Fruit fly (Drosophila melanogaster) whole organism, embryonic: ENCODE measurements around the gene CSN5.

Source experiments
- Aef1 ChIP-seq: fragments of 200-800 bp; sonication (Bioruptor generic); IDR thresholded peaks from 3 replicates; pipeline ENCODE4 v1.3.6; 2022; ENCODE audit warnings: missing biosample characterization, missing genetic modification characterization
- Antp ChIP-seq: fragments of 200-800 bp; sonication (Bioruptor generic); optimal IDR thresholded peaks from 3 replicates; lab custom pipeline; 2016; ENCODE audit warnings: missing biosample characterization, missing genetic modification characterization
- Blimp-1 ChIP-seq: fragments of 200-800 bp; sonication (Bioruptor generic); optimal IDR thresholded peaks from 3 replicates; lab custom pipeline; 2018; ENCODE audit warnings: missing biosample characterization, missing genetic modification characterization, mild to moderate bottlenecking, moderate library complexity, missing genetic modification reagents
- CG10274 ChIP-seq: fragments of 200-800 bp; sonication (Bioruptor generic); optimal IDR thresholded peaks from 3 replicates; lab custom pipeline; 2017; ENCODE audit warnings: missing biosample characterization, mild to moderate bottlenecking, missing genetic modification characterization
- CG12942 ChIP-seq: fragments of 200-800 bp; sonication (Bioruptor generic); optimal IDR thresholded peaks from 3 replicates; lab custom pipeline; 2016; ENCODE audit warnings: missing biosample characterization, missing genetic modification characterization
- CG13424 ChIP-seq: fragments of 200-800 bp; sonication (Bioruptor generic); optimal IDR thresholded peaks from 2 replicates; lab custom pipeline; 2019; ENCODE audit warnings: missing biosample characterization, mild to moderate bottlenecking, missing genetic modification characterization, moderate library complexity
- CG13775 ChIP-seq: fragments of 200-800 bp; sonication (Bioruptor generic); optimal IDR thresholded peaks from 3 replicates; lab custom pipeline; 2017; ENCODE audit warnings: missing biosample characterization, mild to moderate bottlenecking, missing genetic modification characterization
- CG15514 ChIP-seq: fragments of 200-800 bp; sonication (Bioruptor generic); optimal IDR thresholded peaks from 3 replicates; lab custom pipeline; 2017; ENCODE audit warnings: missing biosample characterization, missing genetic modification characterization, mild to moderate bottlenecking, moderate library complexity, missing genetic modification reagents
- CG16863 ChIP-seq: fragments of 200-800 bp; sonication (Bioruptor generic); optimal IDR thresholded peaks from 3 replicates; lab custom pipeline; 2016; ENCODE audit warnings: missing biosample characterization, missing genetic modification characterization
- CG32532 ChIP-seq: fragments of 200-800 bp; sonication (Bioruptor generic); IDR thresholded peaks from 2 replicates; pipeline ENCODE4 v1.3.6; 2022; ENCODE audit warnings: missing biosample characterization, missing genetic modification characterization
- CG32772 ChIP-seq: fragments of 200-800 bp; sonication (Bioruptor generic); IDR thresholded peaks from 2 replicates; pipeline ENCODE4 v1.3.6; 2022; ENCODE audit warnings: missing biosample characterization, missing genetic modification characterization
- CG34224 ChIP-seq: fragments of 200-800 bp; sonication (Bioruptor generic); IDR thresholded peaks from 3 replicates; pipeline ENCODE4 v1.3.6; 2022; ENCODE audit warnings: missing biosample characterization, missing genetic modification characterization; ENCODE audit not compliant: partially characterized antibody
- CG3838 ChIP-seq: fragments of 200-800 bp; sonication (Bioruptor generic); optimal IDR thresholded peaks from 3 replicates; lab custom pipeline; 2016; ENCODE audit warnings: missing biosample characterization, missing genetic modification characterization
- CG3995 ChIP-seq: fragments of 200-800 bp; sonication (Bioruptor generic); optimal IDR thresholded peaks from 3 replicates; lab custom pipeline; 2016; ENCODE audit warnings: missing biosample characterization, missing genetic modification characterization
- CG4360 ChIP-seq: fragments of 200-800 bp; sonication (Bioruptor generic); IDR thresholded peaks from 2 replicates; pipeline ENCODE4 v1.3.6; 2022; ENCODE audit warnings: missing biosample characterization, missing genetic modification characterization
- CG6175 ChIP-seq: fragments of 200-800 bp; sonication (Bioruptor generic); IDR thresholded peaks from 3 replicates; pipeline ENCODE4 v1.3.6; 2022; ENCODE audit warnings: missing biosample characterization, missing genetic modification characterization
- CG6689 ChIP-seq: fragments of 200-800 bp; sonication (Bioruptor generic); IDR thresholded peaks from 2 replicates; pipeline ENCODE4 v1.3.6; 2022; ENCODE audit warnings: missing biosample characterization, missing genetic modification characterization
- CG6854 ChIP-seq: fragments of 200-800 bp; sonication (Bioruptor generic); optimal IDR thresholded peaks from 3 replicates; lab custom pipeline; 2017; ENCODE audit warnings: missing biosample characterization, mild to moderate bottlenecking, missing genetic modification characterization
- CG7928 ChIP-seq: fragments of 200-800 bp; sonication (Bioruptor generic); optimal IDR thresholded peaks from 2 replicates; lab custom pipeline; 2017; ENCODE audit warnings: missing biosample characterization, mild to moderate bottlenecking, missing genetic modification characterization
- CG8924 ChIP-seq: fragments of 200-800 bp; optimal IDR thresholded peaks from 3 replicates; lab custom pipeline; 2019; ENCODE audit warnings: missing biosample characterization, mild to moderate bottlenecking, missing genetic modification characterization, moderate library complexity
- CG8944 ChIP-seq: fragments of 200-800 bp; sonication (Bioruptor generic); optimal IDR thresholded peaks from 3 replicates; lab custom pipeline; 2016; ENCODE audit warnings: missing biosample characterization, missing genetic modification characterization
- CoRest ChIP-seq: fragments of 200-800 bp; sonication (Bioruptor generic); optimal IDR thresholded peaks from 3 replicates; lab custom pipeline; 2018; ENCODE audit warnings: missing biosample characterization, mild to moderate bottlenecking, missing genetic modification characterization, moderate library complexity
- Dfd ChIP-seq, 2 experiments: fragments of >200 bp; optimal IDR thresholded peaks; 2 replicates each; lab custom pipeline; 2017; ENCODE audit warnings: missing biosample characterization in 2 of 2, missing genetic modification characterization in 2 of 2
- HLH54F ChIP-seq: fragments of 200-800 bp; sonication (Bioruptor generic); optimal IDR thresholded peaks from 3 replicates; lab custom pipeline; 2016; ENCODE audit warnings: missing biosample characterization, missing genetic modification characterization
- Lim3 ChIP-seq: fragments of 200-800 bp; sonication (Bioruptor generic); IDR thresholded peaks from 2 replicates; pipeline ENCODE4 v1.3.6; 2022; ENCODE audit warnings: missing biosample characterization, missing genetic modification characterization
- Lpt ChIP-seq: fragments of >200 bp; optimal IDR thresholded peaks from 2 replicates; lab custom pipeline; 2018; ENCODE audit warnings: missing biosample characterization, missing genetic modification characterization
- Rx ChIP-seq: fragments of 200-800 bp; sonication (Bioruptor generic); IDR thresholded peaks from 2 replicates; pipeline ENCODE4 v1.3.6; 2022; ENCODE audit warnings: missing biosample characterization, missing genetic modification characterization
- Spps ChIP-seq: fragments of 200-800 bp; sonication (Bioruptor generic); optimal IDR thresholded peaks from 2 replicates; lab custom pipeline; 2018; ENCODE audit warnings: missing biosample characterization, mild to moderate bottlenecking, missing genetic modification characterization
- Ssrp ChIP-seq: fragments of 200-800 bp; sonication (Bioruptor generic); optimal IDR thresholded peaks from 2 replicates; lab custom pipeline; 2018; ENCODE audit warnings: missing biosample characterization, mild to moderate bottlenecking, missing genetic modification characterization, moderate library complexity
- Stat92E ChIP-seq, 3 experiments: fragments of >200 bp in 2 of 3; fragments of 200-800 bp in 1 of 3; sonication (Bioruptor generic) in 1 of 3; optimal IDR thresholded peaks; 2 replicates each; lab custom pipeline; 2017 to 2019; ENCODE audit warnings: missing biosample characterization in 3 of 3, missing genetic modification characterization in 3 of 3, mild to moderate bottlenecking in 1 of 3, moderate library complexity in 1 of 3
- Tbp ChIP-seq: fragments of >200 bp; optimal IDR thresholded peaks from 2 replicates; lab custom pipeline; 2018; ENCODE audit warnings: missing biosample characterization, missing genetic modification characterization
- crc ChIP-seq: fragments of 200-800 bp; sonication (Bioruptor generic); optimal IDR thresholded peaks from 2 replicates; lab custom pipeline; 2016; ENCODE audit warnings: missing biosample characterization, missing genetic modification characterization
- dan ChIP-seq: fragments of 200-800 bp; sonication (Bioruptor generic); IDR thresholded peaks from 2 replicates; pipeline ENCODE4 v1.3.6; 2022; ENCODE audit warnings: missing biosample characterization, missing genetic modification characterization
- disco-r ChIP-seq: fragments of 200-800 bp; sonication (Bioruptor generic); optimal IDR thresholded peaks from 2 replicates; lab custom pipeline; 2016; ENCODE audit warnings: missing biosample characterization, missing genetic modification characterization
- fd102C ChIP-seq: fragments of 200-800 bp; sonication (Bioruptor generic); optimal IDR thresholded peaks from 2 replicates; lab custom pipeline; 2018; ENCODE audit warnings: missing biosample characterization, mild to moderate bottlenecking, missing genetic modification characterization, moderate library complexity
- fu2 ChIP-seq: fragments of 200-800 bp; sonication (Bioruptor generic); optimal IDR thresholded peaks from 2 replicates; lab custom pipeline; 2016; ENCODE audit warnings: missing biosample characterization, missing genetic modification characterization
- gfzf ChIP-seq: fragments of 200-800 bp; sonication (Bioruptor generic); optimal IDR thresholded peaks from 2 replicates; lab custom pipeline; 2016; ENCODE audit warnings: missing biosample characterization, mild to moderate bottlenecking, missing genetic modification characterization, moderate library complexity
- hbn ChIP-seq: fragments of 200-800 bp; sonication (Bioruptor generic); IDR thresholded peaks from 2 replicates; pipeline ENCODE4 v1.3.6; 2022; ENCODE audit warnings: missing biosample characterization, missing genetic modification characterization; ENCODE audit not compliant: partially characterized antibody
- ind ChIP-seq: fragments of 200-800 bp; sonication (Bioruptor generic); optimal IDR thresholded peaks from 3 replicates; lab custom pipeline; 2016; ENCODE audit warnings: missing biosample characterization, missing genetic modification characterization
- lab ChIP-seq: fragments of 200-800 bp; sonication (Bioruptor generic); optimal IDR thresholded peaks from 3 replicates; lab custom pipeline; 2017; ENCODE audit warnings: missing biosample characterization, missing genetic modification characterization, mild to moderate bottlenecking, moderate library complexity, missing genetic modification reagents
- mld ChIP-seq: fragments of 200-800 bp; sonication (Bioruptor generic); IDR thresholded peaks from 3 replicates; pipeline ENCODE4 v1.3.6; 2022; ENCODE audit warnings: missing biosample characterization, missing genetic modification characterization; ENCODE audit not compliant: partially characterized antibody
- odd ChIP-seq: fragments of 200-800 bp; sonication (Bioruptor generic); optimal IDR thresholded peaks from 2 replicates; lab custom pipeline; 2017; ENCODE audit warnings: missing biosample characterization, mild to moderate bottlenecking, missing genetic modification characterization
- pum ChIP-seq: fragments of 200-800 bp; sonication (Bioruptor generic); optimal IDR thresholded peaks from 2 replicates; lab custom pipeline; 2016; ENCODE audit warnings: missing biosample characterization, missing genetic modification characterization
- pzg ChIP-seq: fragments of 200-800 bp; sonication (Bioruptor generic); optimal IDR thresholded peaks from 3 replicates; lab custom pipeline; 2018; ENCODE audit warnings: missing biosample characterization, mild to moderate bottlenecking, missing genetic modification characterization, moderate library complexity
- ro ChIP-seq: fragments of 200-800 bp; sonication (Bioruptor generic); IDR thresholded peaks from 2 replicates; pipeline ENCODE4 v1.3.6; 2022; ENCODE audit warnings: missing biosample characterization, missing genetic modification characterization
- run ChIP-seq: fragments of 200-800 bp; sonication (Bioruptor generic); optimal IDR thresholded peaks from 3 replicates; lab custom pipeline; 2018; ENCODE audit warnings: missing biosample characterization, mild to moderate bottlenecking, missing genetic modification characterization
- sd ChIP-seq: fragments of 200-800 bp; sonication (Bioruptor generic); optimal IDR thresholded peaks from 3 replicates; lab custom pipeline; 2018; ENCODE audit warnings: missing biosample characterization, mild to moderate bottlenecking, missing genetic modification characterization, moderate library complexity
- stc ChIP-seq: fragments of 200-800 bp; sonication (Bioruptor generic); IDR thresholded peaks from 2 replicates; pipeline ENCODE4 v1.3.6; 2022; ENCODE audit warnings: missing biosample characterization, missing genetic modification characterization
- unc-4 ChIP-seq: fragments of 200-800 bp; sonication (Bioruptor generic); IDR thresholded peaks from 2 replicates; pipeline ENCODE4 v1.3.6; 2022; ENCODE audit warnings: missing biosample characterization, missing genetic modification characterization; ENCODE audit not compliant: partially characterized antibody
- zen ChIP-seq: fragments of 200-800 bp; sonication (Bioruptor generic); optimal IDR thresholded peaks from 3 replicates; lab custom pipeline; 2018; ENCODE audit warnings: missing biosample characterization, mild to moderate bottlenecking, missing genetic modification characterization, moderate library complexity
- zen2 ChIP-seq: fragments of 200-800 bp; sonication (Bioruptor generic); IDR thresholded peaks from 3 replicates; pipeline ENCODE4 v1.3.6; 2022; ENCODE audit warnings: missing biosample characterization, missing genetic modification characterization; ENCODE audit not compliant: partially characterized antibody

The CSN5 gene

DNA sequence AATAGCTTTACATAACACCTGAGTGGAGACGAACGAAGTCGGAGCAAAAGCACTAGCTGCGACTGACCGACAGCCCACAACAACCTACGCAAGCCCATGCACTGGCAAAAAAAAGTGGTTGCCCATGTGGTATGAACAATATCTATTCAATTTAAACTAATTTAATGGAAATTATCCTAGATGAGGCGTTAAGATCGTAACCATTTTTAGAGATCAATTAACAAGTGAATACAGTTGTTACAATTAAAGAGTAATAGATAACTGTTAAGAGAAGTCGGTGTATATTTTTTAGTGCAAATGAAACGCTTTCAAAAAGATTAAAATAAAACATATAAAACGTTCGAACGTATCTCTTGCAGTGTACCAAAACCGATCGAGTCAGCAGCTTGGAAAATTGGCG, 26.3 kb downstream of the CSN5 start (continued):
- TF ChIP-seq Blimp-1: peak; percentile 58
- no peak for TF ChIP-seq CG6854 (GFP tag; lab: Kevin White, UChicago)
- no peak for TF ChIP-seq Lpt (GFP tag; lab: Kevin White, UChicago)
- TF ChIP-seq sd (tag; lab: Kevin White, UChicago): no peak
- TF ChIP-seq pzg: no peak
- TF ChIP-seq CG3995 (GFP tag; lab: Kevin White, UChicago): no peak
- TF ChIP-seq lab (GFP tag; lab: Kevin White, UChicago): peak; percentile 21
- TF ChIP-seq Dfd (GFP tag; optimal IDR thresholded peaks at IDR 0.05; lab: Kevin White, UChicago): no peak
- peak; percentile 72 for TF ChIP-seq CG13424
- peak; percentile 68 for TF ChIP-seq CG6689
- TF ChIP-seq Spps (tag; lab: Kevin White, UChicago): no peak
- no peak for TF ChIP-seq disco-r (GFP tag; lab: Kevin White, UChicago)
- TF ChIP-seq zen2: no peak
- TF ChIP-seq ro (GFP tag; lab: Robert Waterston, UW): no peak
- no peak for TF ChIP-seq hbn (GFP tag; lab: Robert Waterston, UW)
- TF ChIP-seq CG13775 (GFP tag; lab: Kevin White, UChicago): no peak
- no peak for TF ChIP-seq crc (GFP tag; lab: Kevin White, UChicago)
- no peak for TF ChIP-seq dan (GFP tag; lab: Robert Waterston, UW)
- no peak for TF ChIP-seq CG4360 (GFP tag; lab: Robert Waterston, UW)
- TF ChIP-seq Ssrp (tag; lab: Kevin White, UChicago): peak; percentile 69
- TF ChIP-seq Lim3 (GFP tag; lab: Robert Waterston, UW): no peak
- TF ChIP-seq CG8924 (tag; lab: Kevin White, UChicago): peak; percentile 58
- TF ChIP-seq CG10274 (GFP tag; lab: Kevin White, UChicago): no peak
- TF ChIP-seq odd (GFP tag; lab: Kevin White, UChicago): peak; percentile 39
- TF ChIP-seq CG6175: no peak
- no peak for TF ChIP-seq Tbp (GFP tag; lab: Kevin White, UChicago)
- no peak for TF ChIP-seq mld (GFP tag; lab: Robert Waterston, UW)
- TF ChIP-seq Antp (GFP tag; lab: Kevin White, UChicago): no peak
- TF ChIP-seq zen (tag; lab: Kevin White, UChicago): no peak
- no peak for TF ChIP-seq CG16863 (GFP tag; lab: Kevin White, UChicago)
- TF ChIP-seq unc-4: no peak
- no peak for TF ChIP-seq CG34224 (GFP tag; lab: Robert Waterston, UW)
- no peak for TF ChIP-seq CG7928
- no peak for TF ChIP-seq Stat92E (GFP tag; optimal IDR thresholded peaks at IDR 0.05; lab: Kevin White, UChicago)
- peak; percentile 13 for TF ChIP-seq ind (GFP tag; lab: Kevin White, UChicago)
- TF ChIP-seq Rx: 0 out of 2 replicates have a peak, but pooled peaks have one; percentile 36
- no peak for TF ChIP-seq fu2 (GFP tag; lab: Kevin White, UChicago)
- peak; percentile 62 for TF ChIP-seq CoRest
- peak; percentile 40 for TF ChIP-seq pum (GFP tag; lab: Kevin White, UChicago)
- TF ChIP-seq HLH54F (GFP tag; lab: Kevin White, UChicago): no peak
- TF ChIP-seq CG32532 (GFP tag; lab: Robert Waterston, UW): no peak
- TF ChIP-seq run (tag; lab: Kevin White, UChicago): peak; percentile 27
- TF ChIP-seq fd102C (GFP tag; lab: Kevin White, UChicago): no peak
- no peak for TF ChIP-seq CG15514 (GFP tag; lab: Kevin White, UChicago)
- no peak for TF ChIP-seq Aef1
- TF ChIP-seq gfzf (GFP tag; lab: Kevin White, UChicago): no peak
- no peak for TF ChIP-seq CG3838 (GFP tag; lab: Kevin White, UChicago)
- no peak for TF ChIP-seq CG8944 (GFP tag; lab: Kevin White, UChicago)
- no peak for TF ChIP-seq CG12942 (GFP tag; lab: Kevin White, UChicago)
- TF ChIP-seq stc (GFP tag; lab: Robert Waterston, UW): 0 out of 2 replicates have a peak, but pooled peaks have one; percentile 31
- no peak for TF ChIP-seq CG32772 (GFP tag; lab: Robert Waterston, UW)
